Worm (Caenorhabditis elegans) whole organism, L1 larva: ENCODE data around the gene srx-14.

Source experiments
- C04F5.9 ChIP-seq: sonication (generic microtip); optimal IDR thresholded peaks from 2 replicates; lab custom pipeline; 2016; ENCODE audit warnings: missing genetic modification characterization, missing compliant biosample characterization
- elt-2 ChIP-seq: sonication (generic microtip); optimal IDR thresholded peaks from 2 replicates; lab custom pipeline; 2016; ENCODE audit warnings: missing genetic modification characterization, mild to moderate bottlenecking, inconsistent platforms, missing compliant biosample characterization, missing genetic modification reagents
- jun-1 ChIP-seq: fragments of 150-350 bp; optimal IDR thresholded peaks from 2 replicates; lab custom pipeline; 2014; ENCODE audit warnings: missing biosample characterization, missing genetic modification reagents, missing genetic modification characterization
- mef-2 ChIP-seq: fragments of 150-350 bp; optimal IDR thresholded peaks from 2 replicates; lab custom pipeline; 2014; ENCODE audit warnings: missing biosample characterization, missing genetic modification characterization
- nhr-11 ChIP-seq: fragments of 150-350 bp; optimal IDR thresholded peaks from 2 replicates; lab custom pipeline; 2014; ENCODE audit warnings: missing biosample characterization, missing genetic modification characterization
- nhr-12 ChIP-seq: sonication (generic microtip); optimal IDR thresholded peaks from 2 replicates; lab custom pipeline; 2017; ENCODE audit warnings: missing biosample characterization, missing genetic modification characterization
- nhr-237 ChIP-seq: fragments of 150-350 bp; optimal IDR thresholded peaks from 2 replicates; lab custom pipeline; 2014; ENCODE audit warnings: missing biosample characterization, missing genetic modification characterization
- nhr-71 ChIP-seq: sonication (generic microtip); optimal IDR thresholded peaks from 2 replicates; lab custom pipeline; 2016; ENCODE audit warnings: mild to moderate bottlenecking, missing genetic modification characterization, moderate library complexity, missing compliant biosample characterization
- nhr-76 ChIP-seq: sonication (generic microtip); optimal IDR thresholded peaks from 2 replicates; lab custom pipeline; 2017; ENCODE audit warnings: missing biosample characterization, missing genetic modification characterization
- skn-1 ChIP-seq: fragments of 150-350 bp; optimal IDR thresholded peaks from 2 replicates; lab custom pipeline; 2014; ENCODE audit warnings: missing biosample characterization, missing genetic modification characterization
- unc-62 ChIP-seq: fragments of 150-350 bp; optimal IDR thresholded peaks from 2 replicates; lab custom pipeline; 2014; ENCODE audit warnings: missing biosample characterization, missing genetic modification reagents, missing genetic modification characterization
- unc-86 ChIP-seq: sonication (generic microtip); optimal IDR thresholded peaks from 2 replicates; lab custom pipeline; 2016; ENCODE audit warnings: missing genetic modification characterization, missing compliant biosample characterization

DNA sequence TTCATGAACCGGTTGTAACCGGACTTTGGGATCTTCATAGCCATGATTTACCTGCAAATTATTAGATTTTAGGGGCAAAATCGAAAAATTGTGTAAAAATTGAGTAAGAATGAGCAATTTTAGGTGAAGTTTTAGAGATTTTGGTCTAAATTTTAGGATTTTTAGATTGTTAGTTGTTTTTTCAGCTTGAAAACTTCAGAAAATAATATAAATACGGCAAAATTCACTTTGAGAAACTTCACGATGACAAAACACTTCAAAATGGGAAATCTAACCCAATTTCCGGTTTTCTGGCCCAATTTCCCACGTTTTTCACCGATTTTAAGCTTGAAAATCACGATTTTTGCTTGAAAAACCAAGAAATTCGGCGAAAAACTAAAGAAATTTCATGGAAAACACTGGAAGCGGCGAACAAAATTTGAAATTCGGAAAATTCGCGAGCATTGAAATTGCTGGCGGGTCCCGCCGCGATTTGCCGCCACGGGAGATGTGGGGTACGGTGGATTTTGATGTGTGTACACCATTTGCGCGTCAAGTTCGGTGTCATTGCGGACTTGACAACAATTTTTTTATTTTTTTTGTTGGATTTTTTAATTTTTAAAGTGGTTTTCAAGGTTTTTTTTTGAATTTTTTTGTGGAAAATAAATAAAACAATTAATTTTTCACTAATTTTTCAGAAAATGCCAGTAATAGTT, 19.5 kb downstream of the srx-14 start, which contains the start of the genes cct-8 and Y55F3AR.2:
- TF ChIP-seq unc-62 (GFP tag; lab: Kevin White, UChicago) = peak; percentile 20
- TF ChIP-seq jun-1 (tag; lab: Kevin White, UChicago) = peak; percentile 98
- no peak for TF ChIP-seq nhr-76 (tag; lab: Kevin White, UChicago)
- peak; percentile 75 for TF ChIP-seq nhr-12 (tag; lab: Kevin White, UChicago)
- peak; percentile 93 for TF ChIP-seq elt-2 (tag; lab: Kevin White, UChicago)
- peak; percentile 100 for TF ChIP-seq C04F5.9 (tag; lab: Kevin White, UChicago)
- TF ChIP-seq nhr-237 = peak; percentile 78
- peak; percentile 98 for TF ChIP-seq nhr-71
- peak; percentile 92 for TF ChIP-seq nhr-11 (tag; lab: Kevin White, UChicago)
- TF ChIP-seq mef-2 = peak; percentile 91
- peak; percentile 98 for TF ChIP-seq unc-86 (tag; lab: Kevin White, UChicago)
- peak; percentile 93 for TF ChIP-seq skn-1 (tag; lab: Kevin White, UChicago)
